Fruit fly (Drosophila melanogaster) whole organism, embryonic: Measurements from ENCODE around the gene RpL10Ab.

ENCODE experiments used
- CG10431 ChIP-seq: fragments of 200-800 bp; sonication (Bioruptor generic); optimal IDR thresholded peaks from 3 replicates; lab custom pipeline; 2018; ENCODE audit warnings: missing biosample characterization, mild to moderate bottlenecking, missing genetic modification characterization
- CG10462 ChIP-seq: fragments of 200-800 bp; sonication (Bioruptor generic); optimal IDR thresholded peaks from 2 replicates; lab custom pipeline; 2016; ENCODE audit warnings: missing biosample characterization, missing genetic modification characterization
- CG13424 ChIP-seq: fragments of 200-800 bp; sonication (Bioruptor generic); optimal IDR thresholded peaks from 2 replicates; lab custom pipeline; 2019; ENCODE audit warnings: missing biosample characterization, mild to moderate bottlenecking, missing genetic modification characterization, moderate library complexity
- CG13624 ChIP-seq: fragments of 200-800 bp; sonication (Bioruptor generic); optimal IDR thresholded peaks from 2 replicates; lab custom pipeline; 2016; ENCODE audit warnings: missing biosample characterization, missing genetic modification characterization
- CG1792 ChIP-seq: fragments of 200-800 bp; sonication (Bioruptor generic); optimal IDR thresholded peaks from 2 replicates; lab custom pipeline; 2016; ENCODE audit warnings: missing biosample characterization, missing genetic modification characterization
- CG31388 ChIP-seq: fragments of 200-800 bp; sonication (Bioruptor generic); optimal IDR thresholded peaks from 2 replicates; lab custom pipeline; 2016; ENCODE audit warnings: missing biosample characterization, missing genetic modification characterization
- CG34422 ChIP-seq: fragments of 200-800 bp; sonication (Bioruptor generic); IDR thresholded peaks from 3 replicates; pipeline ENCODE4 v1.3.6; 2022; ENCODE audit warnings: missing biosample characterization, missing genetic modification characterization
- CG8765 ChIP-seq: fragments of 200-800 bp; sonication (Bioruptor generic); IDR thresholded peaks from 2 replicates; pipeline ENCODE4 v1.3.6; 2022; ENCODE audit warnings: missing biosample characterization, missing genetic modification characterization
- CG9932 ChIP-seq: fragments of 200-800 bp; sonication (Bioruptor generic); IDR thresholded peaks from 2 replicates; pipeline ENCODE4 v1.3.6; 2022; ENCODE audit warnings: missing biosample characterization, missing genetic modification characterization
- CkIIα-i1 ChIP-seq: fragments of 200-800 bp; sonication (Bioruptor generic); IDR thresholded peaks from 2 replicates; pipeline ENCODE4 v1.3.6; 2022; ENCODE audit warnings: missing biosample characterization, missing genetic modification characterization
- Dp ChIP-seq: fragments of 200-800 bp; sonication (Bioruptor generic); optimal IDR thresholded peaks from 2 replicates; lab custom pipeline; 2018; ENCODE audit warnings: missing biosample characterization, mild to moderate bottlenecking, missing genetic modification characterization, moderate library complexity
- Drgx ChIP-seq: fragments of 200-800 bp; sonication (Bioruptor generic); IDR thresholded peaks from 2 replicates; pipeline ENCODE4 v1.3.6; 2022; ENCODE audit warnings: missing biosample characterization, missing genetic modification characterization
- Ets97D ChIP-seq: fragments of 200-800 bp; sonication (Bioruptor generic); optimal IDR thresholded peaks from 3 replicates; lab custom pipeline; 2016; ENCODE audit warnings: missing biosample characterization, missing genetic modification characterization
- Fer1 ChIP-seq: fragments of 200-800 bp; sonication (Bioruptor generic); optimal IDR thresholded peaks from 2 replicates; lab custom pipeline; 2017; ENCODE audit warnings: missing biosample characterization, mild to moderate bottlenecking, missing genetic modification characterization
- GATAe ChIP-seq: fragments of 200-800 bp; sonication (Bioruptor generic); conservative IDR thresholded peaks from 2 replicates; pipeline ENCODE4 v1.3.6; 2022; ENCODE audit warnings: missing biosample characterization, missing genetic modification characterization
- Gsc ChIP-seq: fragments of 200-800 bp; sonication (Bioruptor generic); IDR thresholded peaks from 2 replicates; pipeline ENCODE4 v1.3.6; 2022; ENCODE audit warnings: missing biosample characterization, missing genetic modification characterization
- HLH4C ChIP-seq: fragments of 200-800 bp; sonication (Bioruptor generic); IDR thresholded peaks from 3 replicates; pipeline ENCODE4 v1.3.6; 2022; ENCODE audit warnings: missing biosample characterization, missing genetic modification characterization; ENCODE audit not compliant: partially characterized antibody
- HLH54F ChIP-seq: fragments of 200-800 bp; sonication (Bioruptor generic); optimal IDR thresholded peaks from 3 replicates; lab custom pipeline; 2016; ENCODE audit warnings: missing biosample characterization, missing genetic modification characterization
- HmgZ ChIP-seq: fragments of 200-800 bp; sonication (Bioruptor generic); optimal IDR thresholded peaks from 2 replicates; lab custom pipeline; 2018; ENCODE audit warnings: missing biosample characterization, mild to moderate bottlenecking, missing genetic modification characterization
- Hmx ChIP-seq: fragments of 200-800 bp; sonication (Bioruptor generic); optimal IDR thresholded peaks from 2 replicates; lab custom pipeline; 2016; ENCODE audit warnings: missing biosample characterization, missing genetic modification characterization
- Hr78 ChIP-seq, 2 experiments: fragments of 200-800 bp in 1 of 2; fragments of >200 bp in 1 of 2; sonication (Bioruptor generic) in 1 of 2; optimal IDR thresholded peaks; 2 replicates each; lab custom pipeline; 2017 to 2019; ENCODE audit warnings: missing biosample characterization in 2 of 2, missing genetic modification characterization in 2 of 2, mild to moderate bottlenecking in 1 of 2, moderate library complexity in 1 of 2
- Myb ChIP-seq: fragments of 200-800 bp; sonication (Bioruptor generic); optimal IDR thresholded peaks from 2 replicates; lab custom pipeline; 2016; ENCODE audit warnings: missing biosample characterization, missing genetic modification characterization
- Ptx1 ChIP-seq: fragments of 200-800 bp; sonication (Bioruptor generic); IDR thresholded peaks from 2 replicates; pipeline ENCODE4 v1.3.6; 2022; ENCODE audit warnings: missing biosample characterization, missing genetic modification characterization
- Six4 ChIP-seq: fragments of 200-800 bp; sonication (Bioruptor generic); optimal IDR thresholded peaks from 2 replicates; lab custom pipeline; 2016; ENCODE audit warnings: missing biosample characterization, missing genetic modification characterization
- Sry-δ ChIP-seq: fragments of 200-800 bp; sonication (Bioruptor generic); optimal IDR thresholded peaks from 2 replicates; lab custom pipeline; 2016; ENCODE audit warnings: missing biosample characterization, missing genetic modification characterization
- Taf1 ChIP-seq: fragments of 200-800 bp; sonication (Bioruptor generic); IDR thresholded peaks from 2 replicates; pipeline ENCODE4 v1.3.6; 2022; ENCODE audit warnings: missing biosample characterization, missing genetic modification characterization
- ac ChIP-seq: fragments of 200-800 bp; sonication (Bioruptor generic); optimal IDR thresholded peaks from 3 replicates; lab custom pipeline; 2017; ENCODE audit warnings: missing biosample characterization, mild to moderate bottlenecking, missing genetic modification characterization
- aop ChIP-seq: fragments of 200-800 bp; sonication (Bioruptor generic); IDR thresholded peaks from 2 replicates; pipeline ENCODE4 v1.3.6; 2022; ENCODE audit warnings: missing biosample characterization, missing genetic modification characterization
- btn ChIP-seq: fragments of 200-800 bp; sonication (Bioruptor generic); optimal IDR thresholded peaks from 2 replicates; lab custom pipeline; 2016; ENCODE audit warnings: missing biosample characterization, missing genetic modification characterization
- chm ChIP-seq: fragments of 200-800 bp; sonication (Bioruptor generic); IDR thresholded peaks from 2 replicates; pipeline ENCODE4 v1.3.6; 2022; ENCODE audit warnings: missing biosample characterization, missing genetic modification characterization
- crc ChIP-seq: fragments of 200-800 bp; sonication (Bioruptor generic); optimal IDR thresholded peaks from 2 replicates; lab custom pipeline; 2016; ENCODE audit warnings: missing biosample characterization, missing genetic modification characterization
- crol ChIP-seq: fragments of 200-800 bp; sonication (Bioruptor generic); IDR thresholded peaks from 2 replicates; pipeline ENCODE4 v1.3.6; 2022; ENCODE audit warnings: missing biosample characterization, missing genetic modification characterization
- dm ChIP-seq: fragments of 200-800 bp; sonication (Bioruptor generic); optimal IDR thresholded peaks from 3 replicates; lab custom pipeline; 2016; ENCODE audit warnings: missing biosample characterization, missing genetic modification characterization
- emc ChIP-seq: fragments of 200-800 bp; sonication (Bioruptor generic); optimal IDR thresholded peaks from 2 replicates; lab custom pipeline; 2016; ENCODE audit warnings: missing biosample characterization, missing genetic modification characterization
- ewg ChIP-seq: fragments of 200-800 bp; sonication (Bioruptor generic); optimal IDR thresholded peaks from 3 replicates; lab custom pipeline; 2017; ENCODE audit warnings: mild to moderate bottlenecking, missing biosample characterization, missing genetic modification reagents, missing genetic modification characterization
- gce ChIP-seq: fragments of 200-800 bp; sonication (Bioruptor generic); IDR thresholded peaks from 3 replicates; pipeline ENCODE4 v1.3.6; 2022; ENCODE audit warnings: missing biosample characterization, missing genetic modification characterization
- gfzf ChIP-seq: fragments of 200-800 bp; sonication (Bioruptor generic); optimal IDR thresholded peaks from 2 replicates; lab custom pipeline; 2016; ENCODE audit warnings: missing biosample characterization, mild to moderate bottlenecking, missing genetic modification characterization, moderate library complexity
- grn ChIP-seq: fragments of 200-800 bp; sonication (Bioruptor generic); optimal IDR thresholded peaks from 3 replicates; lab custom pipeline; 2017; ENCODE audit warnings: missing biosample characterization, missing genetic modification characterization
- otp ChIP-seq: fragments of 200-800 bp; sonication (Bioruptor generic); IDR thresholded peaks from 3 replicates; pipeline ENCODE4, ENCODE4 v1.3.6; 2022; ENCODE audit warnings: missing biosample characterization, missing genetic modification characterization
- pb ChIP-seq: fragments of 200-800 bp; sonication (Bioruptor generic); optimal IDR thresholded peaks from 3 replicates; lab custom pipeline; 2016; ENCODE audit warnings: missing biosample characterization, missing genetic modification characterization
- phol ChIP-seq: fragments of 200-800 bp; sonication (Bioruptor generic); optimal IDR thresholded peaks from 3 replicates; lab custom pipeline; 2018; ENCODE audit warnings: missing biosample characterization, mild to moderate bottlenecking, missing genetic modification characterization, moderate library complexity
- psq ChIP-seq: fragments of 200-800 bp; sonication (Bioruptor generic); optimal IDR thresholded peaks from 2 replicates; lab custom pipeline; 2017; ENCODE audit warnings: missing biosample characterization, missing genetic modification characterization
- schlank ChIP-seq: fragments of 200-800 bp; sonication (Bioruptor generic); optimal IDR thresholded peaks from 2 replicates; lab custom pipeline; 2018; ENCODE audit warnings: missing biosample characterization, mild to moderate bottlenecking, missing genetic modification characterization
- scrt ChIP-seq: fragments of 200-800 bp; sonication (Bioruptor generic); optimal IDR thresholded peaks from 2 replicates; lab custom pipeline; 2018; ENCODE audit warnings: missing biosample characterization, mild to moderate bottlenecking, missing genetic modification characterization, moderate library complexity
- sd ChIP-seq: fragments of 200-800 bp; sonication (Bioruptor generic); optimal IDR thresholded peaks from 3 replicates; lab custom pipeline; 2018; ENCODE audit warnings: missing biosample characterization, mild to moderate bottlenecking, missing genetic modification characterization, moderate library complexity
- sens ChIP-seq: fragments of 200-800 bp; sonication (Bioruptor generic); peaks from one replicate; lab custom pipeline; 2016; ENCODE audit warnings: missing biosample characterization, missing genetic modification characterization
- sisA ChIP-seq: fragments of 200-800 bp; sonication (Bioruptor generic); IDR thresholded peaks from 2 replicates; pipeline ENCODE4 v1.3.6; 2022; ENCODE audit warnings: missing biosample characterization, missing genetic modification characterization
- stc ChIP-seq: fragments of 200-800 bp; sonication (Bioruptor generic); IDR thresholded peaks from 2 replicates; pipeline ENCODE4 v1.3.6; 2022; ENCODE audit warnings: missing biosample characterization, missing genetic modification characterization
- tio ChIP-seq: fragments of 200-800 bp; sonication (Bioruptor generic); optimal IDR thresholded peaks from 2 replicates; lab custom pipeline; 2017; ENCODE audit warnings: missing biosample characterization, missing genetic modification characterization, inconsistent platforms
- toy ChIP-seq: fragments of 200-800 bp; sonication (Bioruptor generic); IDR thresholded peaks from 2 replicates; pipeline ENCODE4 v1.3.6; 2022; ENCODE audit warnings: missing biosample characterization, missing genetic modification characterization
- ttk ChIP-seq: fragments of 200-800 bp; sonication (Bioruptor generic); IDR thresholded peaks from 2 replicates; pipeline ENCODE4 v2.1.2; 2022; ENCODE audit warnings: missing biosample characterization, missing genetic modification characterization
- vvl ChIP-seq: fragments of 200-800 bp; sonication (Bioruptor generic); IDR thresholded peaks from 2 replicates; pipeline ENCODE4 v1.3.6; 2022; ENCODE audit warnings: missing biosample characterization, missing genetic modification characterization
- wdn ChIP-seq: fragments of 200-800 bp; sonication (Bioruptor generic); IDR thresholded peaks from 2 replicates; pipeline ENCODE4 v1.3.6; 2022; ENCODE audit warnings: missing biosample characterization, missing genetic modification characterization

Gene RpL10Ab

DNA sequence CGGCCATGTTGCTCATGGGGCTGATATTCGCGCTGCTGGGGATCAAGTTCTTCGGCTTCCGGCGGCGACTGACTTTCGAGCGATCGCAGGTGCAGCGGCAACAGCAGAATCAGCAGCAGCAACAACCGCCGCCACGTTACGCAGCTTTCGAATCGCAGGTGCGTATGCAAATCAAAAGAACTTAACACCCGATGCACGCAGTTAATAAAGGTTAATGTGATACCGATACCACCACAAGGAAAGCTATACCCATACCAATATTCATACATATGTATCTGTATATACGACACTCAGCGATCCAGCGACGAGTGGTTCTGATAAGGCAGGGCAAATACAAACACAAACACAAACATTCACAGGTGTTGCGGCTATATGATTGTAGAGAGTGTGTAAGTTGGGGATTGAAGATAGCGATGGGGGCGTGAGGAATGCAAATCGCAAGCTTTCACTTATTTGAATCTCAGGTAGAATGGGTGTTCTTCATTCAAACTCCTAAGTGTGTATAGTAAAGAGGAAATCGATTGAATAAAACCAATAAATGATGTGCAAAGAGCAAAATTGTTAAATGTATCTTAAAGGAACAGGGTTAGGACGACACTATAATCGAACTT, 45.2 kb upstream of the RpL10Ab start (continued):
- TF ChIP-seq phol (tag; lab: Kevin White, UChicago) (no peak), HmgZ (tag; lab: Kevin White, UChicago) (peak; percentile 19), sisA (GFP tag; lab: Robert Waterston, UW) (no peak), dm (GFP tag; lab: Kevin White, UChicago) (no peak), CG8765 (GFP tag; lab: Robert Waterston, UW) (no peak), psq (GFP tag; lab: Kevin White, UChicago) (no peak), ac (no peak), grn (GFP tag; lab: Kevin White, UChicago) (peak; percentile 42), Six4 (GFP tag; lab: Kevin White, UChicago) (no peak), CkIIα-i1 (GFP tag; lab: Robert Waterston, UW) (no peak), Myb (GFP tag; lab: Kevin White, UChicago) (no peak), CG1792 (no peak), otp (GFP tag; lab: Robert Waterston, UW) (no peak), Gsc (GFP tag; lab: Robert Waterston, UW) (no peak), Ets97D (GFP tag; lab: Kevin White, UChicago) (no peak), chm (GFP tag; lab: Robert Waterston, UW) (no peak), toy (GFP tag; lab: Robert Waterston, UW) (no peak), CG13424 (tag; lab: Kevin White, UChicago) (no peak), ttk (no peak), sens (peak; percentile 44), crc (no peak), btn (no peak), Taf1 (GFP tag; lab: Robert Waterston, UW) (no peak), GATAe (GFP tag; lab: Robert Waterston, UW) (no peak), Fer1 (GFP tag; lab: Kevin White, UChicago) (no peak), Drgx (no peak), schlank (tag; lab: Kevin White, UChicago) (no peak), vvl (peak; percentile 24; the same call in 1 of the 2 replicates), pb (GFP tag; lab: Kevin White, UChicago) (no peak), CG13624 (GFP tag; lab: Kevin White, UChicago) (no peak), CG9932 (no peak), Hr78 (GFP tag; optimal IDR thresholded peaks at IDR 0.05; lab: Kevin White, UChicago) (peak in 1 of 2 experiments; percentile 77), Ptx1 (GFP tag; lab: Robert Waterston, UW) (no peak), gfzf (GFP tag; lab: Kevin White, UChicago) (no peak), scrt (GFP tag; lab: Kevin White, UChicago) (no peak), tio (GFP tag; lab: Kevin White, UChicago) (no peak), ewg (GFP tag; lab: Kevin White, UChicago) (no peak), Dp (GFP tag; lab: Kevin White, UChicago) (no peak), Sry-δ (GFP tag; lab: Kevin White, UChicago) (peak; percentile 26), gce (GFP tag; lab: Robert Waterston, UW) (no peak), sd (no peak), Hmx (GFP tag; lab: Kevin White, UChicago) (no peak), CG10462 (GFP tag; lab: Kevin White, UChicago) (no peak), CG10431 (GFP tag; lab: Kevin White, UChicago) (no peak), HLH54F (GFP tag; lab: Kevin White, UChicago) (no peak), aop (GFP tag; lab: Robert Waterston, UW) (no peak), wdn (no peak), emc (no peak), crol (no peak), stc (GFP tag; lab: Robert Waterston, UW) (no peak), HLH4C (0 out of 3 replicates have a peak, but pooled peaks have one; percentile 9), CG34422 (no peak), CG31388 (GFP tag; lab: Kevin White, UChicago) (no peak)
